Worm (Caenorhabditis elegans): Measurements from ENCODE around the gene T13C2.7.
A peak's percentile ranks its signal among the peaks of the same experiment; 100 is the strongest.

Gene T13C2.7

ce11 chrII:6823912-6824311 is 44.7 kb downstream of the T13C2.7 start:
- peak; percentile 9 for TF ChIP-seq swsn-7 (tag; optimal IDR thresholded peaks at IDR 0.05)
- TF ChIP-seq ets-5 (GFP tag; IDR thresholded peaks at IDR 0.05) = no peak
- TF ChIP-seq lsy-2 (tag; optimal IDR thresholded peaks at IDR 0.05) = peak; percentile 19 to 26
- TF ChIP-seq lin-14 (GFP tag; optimal IDR thresholded peaks at IDR 0.05) = peak; percentile 91
- TF ChIP-seq nhr-20 (tag; optimal IDR thresholded peaks at IDR 0.05) = peak; percentile 64
- peak in 1 of 2 experiments; percentile 29 for TF ChIP-seq mdl-1 (tag; optimal IDR thresholded peaks at IDR 0.05)
- peak; percentile 36 for TF ChIP-seq mep-1 (tag; optimal IDR thresholded peaks at IDR 0.05)
- TF ChIP-seq snu-23 (GFP tag; optimal IDR thresholded peaks at IDR 0.05) = peak; percentile 56
- TF ChIP-seq nhr-11 (tag; optimal IDR thresholded peaks at IDR 0.05) = no peak
- TF ChIP-seq nhr-84 (tag; optimal IDR thresholded peaks at IDR 0.05) = no peak
- peak; percentile 6 for TF ChIP-seq nhr-47 (tag; optimal IDR thresholded peaks at IDR 0.05)
- peak; percentile 95 for TF ChIP-seq blmp-1 (tag; optimal IDR thresholded peaks at IDR 0.05)
- TF ChIP-seq elt-3 (tag; optimal IDR thresholded peaks at IDR 0.05) = peak in 2 of 6 experiments; percentile 6 to 24
- peak; percentile 50 for TF ChIP-seq nhr-71 (tag; optimal IDR thresholded peaks at IDR 0.05)
- TF ChIP-seq ceh-82 (tag; optimal IDR thresholded peaks at IDR 0.05) = peak in 1 of 3 experiments; percentile 25
- peak; percentile 80 for TF ChIP-seq nhr-85 (tag)
- no peak for TF ChIP-seq grh-1 (GFP tag; IDR thresholded peaks at IDR 0.05)
- peak; percentile 69 for TF ChIP-seq fkh-10 (GFP tag; optimal IDR thresholded peaks at IDR 0.05)
- peak; percentile 1 for TF ChIP-seq fkh-8 (tag; optimal IDR thresholded peaks at IDR 0.05)
- peak; percentile 41 for TF ChIP-seq egl-13 (tag; optimal IDR thresholded peaks at IDR 0.05)

ce11 chrII:6824524-6824923 is 45.3 kb downstream of the T13C2.7 start:
- peak; percentile 43 for TF ChIP-seq nhr-85 (tag)
- TF ChIP-seq elt-3 (tag; optimal IDR thresholded peaks at IDR 0.05) = peak in 4 of 6 experiments; percentile 10 to 48 (median 32)
- TF ChIP-seq ceh-90 (tag; optimal IDR thresholded peaks at IDR 0.05) = no peak
- peak; percentile 5 for TF ChIP-seq nhr-20 (tag; optimal IDR thresholded peaks at IDR 0.05)
- no peak for TF ChIP-seq egl-13 (tag; optimal IDR thresholded peaks at IDR 0.05)
- peak; percentile 4 for TF ChIP-seq jun-1 (tag; optimal IDR thresholded peaks at IDR 0.05)
- peak; percentile 20 for TF ChIP-seq nhr-71 (tag; optimal IDR thresholded peaks at IDR 0.05)
- TF ChIP-seq mep-1 (tag; optimal IDR thresholded peaks at IDR 0.05) = peak; percentile 11
- TF ChIP-seq blmp-1 (tag; optimal IDR thresholded peaks at IDR 0.05) = peak; percentile 2
- peak in 1 of 2 experiments; percentile 13 for TF ChIP-seq lin-35 (GFP tag; optimal IDR thresholded peaks at IDR 0.05)
- TF ChIP-seq lin-15B (tag; optimal IDR thresholded peaks at IDR 0.05) = no peak
- TF ChIP-seq lin-14 (GFP tag; optimal IDR thresholded peaks at IDR 0.05) = peak; percentile 43
- TF ChIP-seq dsc-1 (tag; optimal IDR thresholded peaks at IDR 0.05) = peak; percentile 8
- peak; percentile 59 for TF ChIP-seq elt-2 (tag; optimal IDR thresholded peaks at IDR 0.05)

ce11 chrII:6825732-6826131 is 46.5 kb downstream of the T13C2.7 start:
- TF ChIP-seq hpl-2 (GFP tag; optimal IDR thresholded peaks at IDR 0.05) = no peak
- peak; percentile 56 for TF ChIP-seq nhr-71 (tag; optimal IDR thresholded peaks at IDR 0.05)
- TF ChIP-seq nhr-47 (tag; optimal IDR thresholded peaks at IDR 0.05) = peak; percentile 33
- peak; percentile 43 for TF ChIP-seq rnt-1 (tag; optimal IDR thresholded peaks at IDR 0.05)
- peak; percentile 51 for TF ChIP-seq nhr-20 (tag; optimal IDR thresholded peaks at IDR 0.05)
- peak; percentile 83 for TF ChIP-seq dsc-1 (tag; optimal IDR thresholded peaks at IDR 0.05)
- TF ChIP-seq ama-1 (optimal IDR thresholded peaks at IDR 0.05) = no peak
- TF ChIP-seq unc-98 (GFP tag; IDR thresholded peaks at IDR 0.05) = no peak
- peak in 1 of 2 experiments; percentile 9 for TF ChIP-seq lsy-2 (tag; optimal IDR thresholded peaks at IDR 0.05)
- TF ChIP-seq fkh-8 (tag; optimal IDR thresholded peaks at IDR 0.05) = peak; percentile 8
- TF ChIP-seq aha-1 (tag; optimal IDR thresholded peaks at IDR 0.05) = no peak
- TF ChIP-seq snu-23 (GFP tag; optimal IDR thresholded peaks at IDR 0.05) = peak; percentile 14
- peak in 1 of 3 experiments; percentile 5 for TF ChIP-seq ceh-82 (tag; optimal IDR thresholded peaks at IDR 0.05)
- TF ChIP-seq irx-1 (tag; optimal IDR thresholded peaks at IDR 0.05) = peak; percentile 6
- peak; percentile 88 for TF ChIP-seq blmp-1 (tag; optimal IDR thresholded peaks at IDR 0.05)
- TF ChIP-seq nhr-85 (tag) = peak; percentile 89
- TF ChIP-seq egl-27 (tag; optimal IDR thresholded peaks at IDR 0.05) = peak in 1 of 2 experiments; percentile 70
- TF ChIP-seq lin-14 (GFP tag; optimal IDR thresholded peaks at IDR 0.05) = peak; percentile 77

- no peak for TF ChIP-seq mef-2 (tag; optimal IDR thresholded peaks at IDR 0.05)
- peak; percentile 10 for TF ChIP-seq lir-3 (tag; optimal IDR thresholded peaks at IDR 0.05; ENCODE audit: poor library complexity)
- TF ChIP-seq tlp-1 (tag; optimal IDR thresholded peaks at IDR 0.05) = no peak
- TF ChIP-seq ceh-8 (GFP tag; optimal IDR thresholded peaks at IDR 0.05) = no peak
- no peak for TF ChIP-seq efl-1 (optimal IDR thresholded peaks at IDR 0.05)
- peak in 1 of 2 experiments; percentile 91 for TF ChIP-seq efl-1 (GFP tag; optimal IDR thresholded peaks at IDR 0.05 in 1 of 2)
- TF ChIP-seq ceh-82 (tag; optimal IDR thresholded peaks at IDR 0.05) = peak in 1 of 3 experiments; percentile 22
- TF ChIP-seq dsc-1 (tag; optimal IDR thresholded peaks at IDR 0.05) = no peak
- TF ChIP-seq C34B4.2 (tag; optimal IDR thresholded peaks at IDR 0.05) = no peak
- TF ChIP-seq nhr-237 (tag; optimal IDR thresholded peaks at IDR 0.05) = no peak
- TF ChIP-seq dpl-1 (GFP tag; optimal IDR thresholded peaks at IDR 0.05) = no peak
- no peak for TF ChIP-seq fos-1 (tag; optimal IDR thresholded peaks at IDR 0.05)
- TF ChIP-seq elt-2 (tag; optimal IDR thresholded peaks at IDR 0.05) = no peak
- peak; percentile 36; the same call in 1 of the 2 replicates for TF ChIP-seq nhr-19 (GFP tag; conservative IDR thresholded peaks at IDR 0.05)
- TF ChIP-seq tbx-2 (tag; optimal IDR thresholded peaks at IDR 0.05) = peak; percentile 25
- no peak for TF ChIP-seq ets-5 (GFP tag; IDR thresholded peaks at IDR 0.05)
- no peak for TF ChIP-seq hlh-4 (tag; optimal IDR thresholded peaks at IDR 0.05)
- TF ChIP-seq rnt-1 (tag; optimal IDR thresholded peaks at IDR 0.05) = peak; percentile 35
Observed at ce11 chrII:6826726-6827125, 47.5 kb downstream of the T13C2.7 start.

All from whole organism, L1 larva.